Fruit fly (Drosophila melanogaster): ENCODE data around the gene Dpm3.
A peak's percentile ranks its signal among the peaks of the same experiment; 100 is the strongest.

- TF ChIP-seq cnc (optimal IDR thresholded peaks at IDR 0.05) (no peak), bab1 (GFP tag; optimal IDR thresholded peaks at IDR 0.05) (peak; percentile 93), ovo (GFP tag; optimal IDR thresholded peaks at IDR 0.05) (no peak), Clk (GFP tag; optimal IDR thresholded peaks at IDR 0.05) (no peak), Mnt (GFP tag; optimal IDR thresholded peaks at IDR 0.05) (peak; percentile 28), CG1620 (GFP tag; optimal IDR thresholded peaks at IDR 0.05) (peak; percentile 64), CG7045 (GFP tag; optimal IDR thresholded peaks at IDR 0.05) (no peak), CG5204 (GFP tag; optimal IDR thresholded peaks at IDR 0.05) (peak; percentile 64), toe (GFP tag; optimal IDR thresholded peaks at IDR 0.05) (peak; percentile 36)
Observed at dm6 chr3R:13433623-13434022, 30.8 kb upstream of the Dpm3 start.

All from whole organism, adult.